Worm (Caenorhabditis elegans): ENCODE data around the gene Y59C2A.2.

ce11 chrII:2243342-2243741, 39.4 kb upstream of the Y59C2A.2 start, which contains the start of gene F54A3.2:
- no peak for TF ChIP-seq aly-2 (tag; optimal IDR thresholded peaks at IDR 0.05)
- TF ChIP-seq ztf-4 (tag; optimal IDR thresholded peaks at IDR 0.05) = no peak
- TF ChIP-seq zag-1 (tag; optimal IDR thresholded peaks at IDR 0.05) = no peak
- no peak for TF ChIP-seq nhr-10 (tag; optimal IDR thresholded peaks at IDR 0.05)
- TF ChIP-seq elt-3 (tag; optimal IDR thresholded peaks at IDR 0.05) = no peak

All from whole organism, L2 larva.